Fruit fly (Drosophila melanogaster): ENCODE results near the gene cib.
A peak's percentile ranks its signal among the peaks of the same experiment; 100 is the strongest.

The cib gene

DNA sequence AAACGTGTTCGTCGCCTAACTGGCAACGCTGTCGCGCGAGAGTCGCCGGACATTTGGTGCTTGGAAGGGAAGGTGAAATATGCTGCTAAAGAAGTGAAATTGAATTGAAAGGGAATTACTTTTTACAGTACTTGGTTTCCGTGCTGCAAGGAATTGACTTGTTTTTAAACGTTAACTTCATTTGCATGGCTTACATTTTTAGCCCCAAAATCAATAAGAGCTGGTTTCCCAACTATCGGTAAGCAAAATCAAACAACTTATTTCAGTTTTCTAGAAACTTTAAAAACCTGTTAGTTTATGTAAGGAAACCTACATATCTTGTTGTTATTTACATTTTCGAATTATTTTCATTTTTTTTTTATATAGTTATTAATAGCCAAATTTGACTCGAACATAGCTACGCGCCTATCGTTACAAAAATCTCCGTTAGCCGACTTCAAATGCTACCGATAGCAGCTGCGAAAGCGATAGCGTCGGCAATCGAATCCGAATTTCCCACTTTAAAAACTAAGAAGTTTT lies 7.8 kb downstream of the cib start, which contains the start of the genes dgt4 and Nsun2 (continued):
- TF ChIP-seq topi (GFP tag; optimal IDR thresholded peaks at IDR 0.05) = peak; percentile 27
- no peak for TF ChIP-seq CG15336 (GFP tag; IDR thresholded peaks at IDR 0.05)
- no peak for TF ChIP-seq eg (GFP tag; IDR thresholded peaks at IDR 0.05)
- TF ChIP-seq CG11762 (GFP tag; optimal IDR thresholded peaks at IDR 0.05; ENCODE audit: insufficient read depth) = no peak
- TF ChIP-seq CG1621 (tag; optimal IDR thresholded peaks at IDR 0.05) = no peak
- no peak for TF ChIP-seq CG10669 (GFP tag; optimal IDR thresholded peaks at IDR 0.05)
- peak; percentile 36 for TF ChIP-seq CG31627 (GFP tag; optimal IDR thresholded peaks at IDR 0.05)
- TF ChIP-seq Sox102F (GFP tag; optimal IDR thresholded peaks at IDR 0.05) = no peak
- no peak for TF ChIP-seq dsx (GFP tag; optimal IDR thresholded peaks at IDR 0.05; ENCODE audit: poor library complexity, severe bottlenecking)
- peak; percentile 12 for TF ChIP-seq CG8632 (GFP tag; optimal IDR thresholded peaks at IDR 0.05)
- peak; percentile 10 for TF ChIP-seq Sox14 (GFP tag; optimal IDR thresholded peaks at IDR 0.05)
- peak; percentile 45 for TF ChIP-seq esn (GFP tag; optimal IDR thresholded peaks at IDR 0.05)
- TF ChIP-seq dac (GFP tag; optimal IDR thresholded peaks at IDR 0.05) = no peak
- TF ChIP-seq CG10631 (GFP tag; optimal IDR thresholded peaks at IDR 0.05) = peak; percentile 36
- no peak for TF ChIP-seq Smox (GFP tag; optimal IDR thresholded peaks at IDR 0.05)
- peak; percentile 32 for TF ChIP-seq achi (GFP tag; optimal IDR thresholded peaks at IDR 0.05)
- TF ChIP-seq lz (GFP tag; optimal IDR thresholded peaks at IDR 0.05) = peak; percentile 45
- TF ChIP-seq CG6163 (GFP tag; IDR thresholded peaks at IDR 0.05) = no peak
- no peak for TF ChIP-seq CG3032 (tag; optimal IDR thresholded peaks at IDR 0.05)
- peak; percentile 55 for TF ChIP-seq Hr39 (GFP tag; optimal IDR thresholded peaks at IDR 0.05)
- TF ChIP-seq Gug (GFP tag; IDR thresholded peaks at IDR 0.05) = no peak
- TF ChIP-seq spab (GFP tag; optimal IDR thresholded peaks at IDR 0.05) = no peak
- peak; percentile 15 for TF ChIP-seq CG3919 (GFP tag; optimal IDR thresholded peaks at IDR 0.05)
- no peak for TF ChIP-seq CG11294 (GFP tag; IDR thresholded peaks at IDR 0.05)
- no peak for TF ChIP-seq Hr4 (GFP tag; optimal IDR thresholded peaks at IDR 0.05)
- no peak for TF ChIP-seq CG8119 (GFP tag; IDR thresholded peaks at IDR 0.05)
- TF ChIP-seq Ets96B (tag; optimal IDR thresholded peaks at IDR 0.05) = no peak
- no peak for TF ChIP-seq CG6808 (GFP tag; optimal IDR thresholded peaks at IDR 0.05)
- no peak for TF ChIP-seq salr (GFP tag; optimal IDR thresholded peaks at IDR 0.05)
- peak; percentile 15 for TF ChIP-seq CG32006 (GFP tag; optimal IDR thresholded peaks at IDR 0.05)
- TF ChIP-seq acj6 (GFP tag; optimal IDR thresholded peaks at IDR 0.05) = peak; percentile 28
- TF ChIP-seq OdsH (GFP tag; optimal IDR thresholded peaks at IDR 0.05) = peak; percentile 42

DNA sequence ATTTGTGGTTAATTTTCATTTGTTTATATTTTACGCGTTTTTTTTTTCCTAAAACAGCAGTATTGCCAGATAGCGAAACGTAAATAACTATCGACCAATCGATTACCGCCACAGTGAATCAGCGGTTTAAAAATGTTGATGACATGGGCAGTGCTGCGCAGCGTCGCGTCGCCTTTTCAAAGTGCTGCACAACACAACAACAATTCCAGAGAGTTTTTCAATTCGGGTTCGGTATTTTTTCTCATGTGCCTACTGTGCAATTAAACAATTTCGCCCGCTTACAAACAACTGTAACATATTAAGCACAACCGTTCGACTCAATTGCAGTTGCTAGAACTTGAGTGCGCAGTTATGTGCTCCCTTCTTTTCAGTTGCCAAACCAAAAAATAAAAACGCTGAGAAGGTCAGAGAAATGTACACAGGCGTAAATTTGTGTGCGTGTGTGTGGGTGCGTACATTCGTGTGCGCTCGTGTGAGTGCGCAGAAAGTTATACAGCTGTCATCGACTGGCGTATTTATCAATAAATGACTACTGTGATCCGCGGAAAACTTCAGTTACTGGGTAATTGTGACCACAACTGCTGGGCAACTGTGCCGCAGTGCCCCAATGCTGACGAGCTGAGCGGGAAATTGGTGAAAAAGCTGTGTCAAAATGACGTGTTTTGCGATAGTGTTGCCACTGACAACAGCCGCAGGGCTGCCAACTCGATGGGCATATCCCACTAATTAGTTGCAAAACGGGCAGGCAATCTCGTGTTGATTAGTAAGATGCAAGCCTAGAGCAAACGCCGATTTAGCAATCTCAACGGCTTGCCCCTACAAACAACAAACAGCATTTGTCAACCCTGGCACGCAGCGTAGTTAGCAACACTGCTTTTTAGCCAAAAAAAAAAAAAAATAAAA lies 11.2 kb downstream of the cib start, which contains the start of the genes tyf and Tip60:
Gene tyf, plus strand, starts transcription at position 187 of the 903 bp plus-strand sequence.
Gene Tip60, minus strand, starts transcription at position 654 of the 903 bp plus-strand sequence.
- TF ChIP-seq Sox14 (GFP tag; optimal IDR thresholded peaks at IDR 0.05) (no peak), cyc (GFP tag; optimal IDR thresholded peaks at IDR 0.05) (peak; percentile 44), esn (GFP tag; optimal IDR thresholded peaks at IDR 0.05) (peak; percentile 16), CG8632 (GFP tag; optimal IDR thresholded peaks at IDR 0.05) (no peak), fkh (GFP tag; optimal IDR thresholded peaks at IDR 0.05) (peak; percentile 46), achi (GFP tag; optimal IDR thresholded peaks at IDR 0.05) (peak; percentile 85), Smox (GFP tag; optimal IDR thresholded peaks at IDR 0.05) (no peak), CG32006 (GFP tag; optimal IDR thresholded peaks at IDR 0.05) (no peak), pdm3 (GFP tag; optimal IDR thresholded peaks at IDR 0.05) (no peak), ss (GFP tag; optimal IDR thresholded peaks at IDR 0.05) (no peak), CG8119 (GFP tag; IDR thresholded peaks at IDR 0.05) (no peak), CG34406 (GFP tag; optimal IDR thresholded peaks at IDR 0.05) (no peak), Hr39 (GFP tag; optimal IDR thresholded peaks at IDR 0.05) (peak; percentile 21), CG7368 (GFP tag; optimal IDR thresholded peaks at IDR 0.05) (no peak), acj6 (GFP tag; optimal IDR thresholded peaks at IDR 0.05) (no peak), fd85E (GFP tag; optimal IDR thresholded peaks at IDR 0.05) (no peak), OdsH (GFP tag; optimal IDR thresholded peaks at IDR 0.05) (no peak), Eip78C (GFP tag) (peak; percentile 66), CG6854 (GFP tag; optimal IDR thresholded peaks at IDR 0.05) (peak; percentile 21), CG3032 (tag; optimal IDR thresholded peaks at IDR 0.05) (no peak), Eip75B (GFP tag; optimal IDR thresholded peaks at IDR 0.05) (no peak), CG8319 (GFP tag; optimal IDR thresholded peaks at IDR 0.05) (no peak), svp (GFP tag) (peak; percentile 78), eg (GFP tag; IDR thresholded peaks at IDR 0.05) (peak; percentile 61; the same call in 2 of the 3 replicates), dsx (GFP tag; optimal IDR thresholded peaks at IDR 0.05; ENCODE audit: poor library complexity, severe bottlenecking) (no peak), CG6163 (GFP tag; IDR thresholded peaks at IDR 0.05) (peak; percentile 53), vri (GFP tag; optimal IDR thresholded peaks at IDR 0.05) (no peak), CG6276 (GFP tag; optimal IDR thresholded peaks at IDR 0.05) (no peak), dac (GFP tag; optimal IDR thresholded peaks at IDR 0.05) (no peak), CG10669 (GFP tag; optimal IDR thresholded peaks at IDR 0.05) (no peak)
